Worm (Caenorhabditis elegans): ENCODE results near the gene scc-1.

ce11 chrII:4658245-4658644 is 40.3 kb upstream of the scc-1 start:
- no peak for TF ChIP-seq ama-1 (optimal IDR thresholded peaks at IDR 0.05)
- TF ChIP-seq unc-86 (tag; optimal IDR thresholded peaks at IDR 0.05) = no peak
- TF ChIP-seq pha-4 (tag; optimal IDR thresholded peaks at IDR 0.05) = no peak
- no peak for TF ChIP-seq Y22D7AL.16 (tag; optimal IDR thresholded peaks at IDR 0.05)
- no peak for TF ChIP-seq nhr-11 (tag; optimal IDR thresholded peaks at IDR 0.05)
- no peak for TF ChIP-seq dve-1 (tag; optimal IDR thresholded peaks at IDR 0.05)
- TF ChIP-seq nfya-1 (tag; optimal IDR thresholded peaks at IDR 0.05) = no peak
- TF ChIP-seq lin-11 (tag; optimal IDR thresholded peaks at IDR 0.05) = no peak
- no peak for TF ChIP-seq pqm-1 (tag; optimal IDR thresholded peaks at IDR 0.05)
- TF ChIP-seq ceh-18 (tag; optimal IDR thresholded peaks at IDR 0.05) = no peak
